Fruit fly (Drosophila melanogaster) whole organism, adult: ENCODE measurements around the gene ERR.

Experiments
- CG11617 ChIP-seq: fragments of 200-800 bp; sonication (Bioruptor generic); optimal IDR thresholded peaks from 2 replicates; lab custom pipeline; 2017; ENCODE audit warnings: mild to moderate bottlenecking, missing biosample characterization, missing genetic modification reagents, missing genetic modification characterization
- CG12768 ChIP-seq: fragments of 200-800 bp; sonication (Bioruptor generic); optimal IDR thresholded peaks from 2 replicates; lab custom pipeline; 2017; ENCODE audit warnings: missing biosample characterization, missing genetic modification characterization, mild to moderate bottlenecking, moderate library complexity, missing genetic modification reagents
- CG14711 ChIP-seq: fragments of 200-800 bp; sonication (Bioruptor generic); optimal IDR thresholded peaks from 2 replicates; lab custom pipeline; 2018; ENCODE audit warnings: missing biosample characterization, mild to moderate bottlenecking, missing genetic modification characterization, moderate library complexity
- CG1620 ChIP-seq: fragments of 200-800 bp; sonication (Bioruptor generic); optimal IDR thresholded peaks from 2 replicates; lab custom pipeline; 2016; ENCODE audit warnings: missing biosample characterization, missing genetic modification characterization
- CG33017 ChIP-seq: fragments of 200-800 bp; sonication (Bioruptor generic); optimal IDR thresholded peaks from 2 replicates; lab custom pipeline; 2018; ENCODE audit warnings: missing biosample characterization, mild to moderate bottlenecking, missing genetic modification characterization, moderate library complexity
- CG5204 ChIP-seq: fragments of 200-800 bp; sonication (Bioruptor generic); optimal IDR thresholded peaks from 2 replicates; lab custom pipeline; 2016; ENCODE audit warnings: missing biosample characterization, missing genetic modification characterization
- CG7045 ChIP-seq: fragments of 200-800 bp; sonication (Bioruptor generic); optimal IDR thresholded peaks from 2 replicates; lab custom pipeline; 2017; ENCODE audit warnings: missing biosample characterization, mild to moderate bottlenecking, missing genetic modification characterization
- CG7101 ChIP-seq: fragments of 200-800 bp; sonication (Bioruptor generic); optimal IDR thresholded peaks from 2 replicates; lab custom pipeline; 2018; ENCODE audit warnings: missing biosample characterization, mild to moderate bottlenecking, missing genetic modification characterization, moderate library complexity
- Clk ChIP-seq: fragments of 200-800 bp; sonication (Bioruptor generic); optimal IDR thresholded peaks from 2 replicates; lab custom pipeline; 2017; ENCODE audit warnings: missing biosample characterization, missing genetic modification characterization
- Crg-1 ChIP-seq: fragments of 200-800 bp; sonication (Bioruptor generic); optimal IDR thresholded peaks from 2 replicates; lab custom pipeline; 2016; ENCODE audit warnings: missing biosample characterization, missing genetic modification characterization
- Hr96 ChIP-seq: fragments of 200-800 bp; sonication (Bioruptor generic); optimal IDR thresholded peaks from 2 replicates; lab custom pipeline; 2016; ENCODE audit warnings: missing biosample characterization, missing genetic modification characterization
- Mnt ChIP-seq: fragments of 200-800 bp; sonication (Bioruptor generic); optimal IDR thresholded peaks from 2 replicates; lab custom pipeline; 2016; ENCODE audit warnings: missing biosample characterization, mild to moderate bottlenecking, missing genetic modification characterization
- bab1 ChIP-seq: fragments of 200-800 bp; sonication (Bioruptor generic); optimal IDR thresholded peaks from 3 replicates; lab custom pipeline; 2019; ENCODE audit warnings: missing biosample characterization, mild to moderate bottlenecking, missing genetic modification characterization, moderate library complexity
- cic ChIP-seq: fragments of 200-800 bp; sonication (Bioruptor generic); optimal IDR thresholded peaks from 2 replicates; lab custom pipeline; 2017; ENCODE audit warnings: missing biosample characterization, mild to moderate bottlenecking, missing genetic modification characterization, moderate library complexity
- cnc ChIP-seq, 2 experiments: fragments of >200 bp; optimal IDR thresholded peaks; 2 replicates each; lab custom pipeline; 2017
- kay ChIP-seq: fragments of 200-800 bp; sonication (Bioruptor generic); peaks from one replicate; lab custom pipeline; 2016; ENCODE audit warnings: missing biosample characterization, missing genetic modification characterization, borderline replicate concordance
- ovo ChIP-seq: fragments of 200-800 bp; sonication (Bioruptor generic); optimal IDR thresholded peaks from 2 replicates; lab custom pipeline; 2016; ENCODE audit warnings: missing biosample characterization, missing genetic modification characterization
- pad ChIP-seq: fragments of 200-800 bp; sonication (Bioruptor generic); optimal IDR thresholded peaks from 3 replicates; lab custom pipeline; 2017; ENCODE audit warnings: missing biosample characterization, missing genetic modification characterization, mild to moderate bottlenecking, moderate library complexity, missing genetic modification reagents
- tj ChIP-seq: fragments of 200-800 bp; sonication (Bioruptor generic); optimal IDR thresholded peaks from 3 replicates; lab custom pipeline; 2017; ENCODE audit warnings: missing biosample characterization, mild to moderate bottlenecking, missing genetic modification characterization, moderate library complexity
- toe ChIP-seq: fragments of 200-800 bp; sonication (Bioruptor generic); optimal IDR thresholded peaks from 2 replicates; lab custom pipeline; 2016; ENCODE audit warnings: missing biosample characterization, missing genetic modification characterization

The ERR gene

DNA sequence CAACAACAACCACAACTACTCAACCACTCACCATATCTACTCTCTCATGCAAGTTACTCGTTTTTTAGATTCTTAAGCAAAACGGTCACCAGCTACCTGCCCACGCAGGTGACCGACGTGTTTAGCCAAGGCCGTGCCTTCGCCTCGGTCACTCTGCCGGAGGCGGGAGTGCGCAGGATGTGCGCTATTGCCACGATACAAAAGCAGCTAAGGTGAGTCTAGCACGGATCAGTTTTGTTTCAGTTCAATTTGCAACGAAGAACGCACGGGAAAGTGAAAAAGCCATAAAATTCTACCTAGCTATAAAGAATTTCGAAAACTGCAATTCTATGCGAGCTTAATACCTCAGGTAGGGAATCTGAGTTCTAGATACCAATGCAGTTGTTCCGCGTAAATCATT, 2.8 kb upstream of the ERR start:
- no peak for TF ChIP-seq cic (GFP tag; lab: Kevin White, UChicago)
- no peak for TF ChIP-seq toe (GFP tag; lab: Kevin White, UChicago)
- no peak for TF ChIP-seq CG5204 (GFP tag; lab: Kevin White, UChicago)
- no peak for TF ChIP-seq CG12768 (GFP tag; lab: Kevin White, UChicago)
- no peak for TF ChIP-seq CG1620 (GFP tag; lab: Kevin White, UChicago)
- TF ChIP-seq Crg-1 (GFP tag; lab: Kevin White, UChicago), result no peak
- TF ChIP-seq cnc (optimal IDR thresholded peaks at IDR 0.05; lab: Kevin White, UChicago), result no peak
- TF ChIP-seq pad (GFP tag; lab: Kevin White, UChicago), result no peak
- TF ChIP-seq CG14711, result no peak
- TF ChIP-seq Mnt (GFP tag; lab: Kevin White, UChicago), result no peak
- no peak for TF ChIP-seq tj

DNA sequence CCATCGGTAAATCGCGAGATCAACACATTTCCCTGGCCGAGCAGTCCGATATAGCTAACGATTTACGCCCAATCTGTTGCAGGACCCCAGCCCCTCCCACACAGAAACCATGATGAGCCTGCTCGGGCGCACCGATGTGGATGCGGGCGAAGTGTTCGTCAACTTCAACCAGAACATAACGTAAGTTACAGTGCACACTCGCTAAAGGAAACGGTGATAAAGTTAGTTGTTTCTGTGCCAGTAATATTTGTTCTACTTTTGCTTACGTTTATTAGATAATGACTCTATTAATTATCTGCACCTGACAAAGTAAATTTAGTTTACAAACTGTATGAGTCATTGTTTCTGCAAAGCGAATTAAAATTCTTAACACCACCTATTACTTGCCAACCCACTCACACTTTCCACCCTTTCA, 933 bp upstream of the ERR start:
- TF ChIP-seq Hr96 (GFP tag; lab: Kevin White, UChicago), result no peak
- TF ChIP-seq Crg-1 (GFP tag; lab: Kevin White, UChicago), result no peak
- no peak for TF ChIP-seq CG7101 (tag; lab: Kevin White, UChicago)
- no peak for TF ChIP-seq cnc (optimal IDR thresholded peaks at IDR 0.05; lab: Kevin White, UChicago)
- no peak for TF ChIP-seq Mnt (GFP tag; lab: Kevin White, UChicago)
- no peak for TF ChIP-seq toe (GFP tag; lab: Kevin White, UChicago)
- no peak for TF ChIP-seq bab1 (GFP tag; lab: Kevin White, UChicago)
- no peak for TF ChIP-seq cic (GFP tag; lab: Kevin White, UChicago)
- no peak for TF ChIP-seq Clk (GFP tag; lab: Kevin White, UChicago)
- TF ChIP-seq CG14711, result no peak
- no peak for TF ChIP-seq CG1620 (GFP tag; lab: Kevin White, UChicago)
- TF ChIP-seq CG33017 (tag; lab: Kevin White, UChicago), result no peak

DNA sequence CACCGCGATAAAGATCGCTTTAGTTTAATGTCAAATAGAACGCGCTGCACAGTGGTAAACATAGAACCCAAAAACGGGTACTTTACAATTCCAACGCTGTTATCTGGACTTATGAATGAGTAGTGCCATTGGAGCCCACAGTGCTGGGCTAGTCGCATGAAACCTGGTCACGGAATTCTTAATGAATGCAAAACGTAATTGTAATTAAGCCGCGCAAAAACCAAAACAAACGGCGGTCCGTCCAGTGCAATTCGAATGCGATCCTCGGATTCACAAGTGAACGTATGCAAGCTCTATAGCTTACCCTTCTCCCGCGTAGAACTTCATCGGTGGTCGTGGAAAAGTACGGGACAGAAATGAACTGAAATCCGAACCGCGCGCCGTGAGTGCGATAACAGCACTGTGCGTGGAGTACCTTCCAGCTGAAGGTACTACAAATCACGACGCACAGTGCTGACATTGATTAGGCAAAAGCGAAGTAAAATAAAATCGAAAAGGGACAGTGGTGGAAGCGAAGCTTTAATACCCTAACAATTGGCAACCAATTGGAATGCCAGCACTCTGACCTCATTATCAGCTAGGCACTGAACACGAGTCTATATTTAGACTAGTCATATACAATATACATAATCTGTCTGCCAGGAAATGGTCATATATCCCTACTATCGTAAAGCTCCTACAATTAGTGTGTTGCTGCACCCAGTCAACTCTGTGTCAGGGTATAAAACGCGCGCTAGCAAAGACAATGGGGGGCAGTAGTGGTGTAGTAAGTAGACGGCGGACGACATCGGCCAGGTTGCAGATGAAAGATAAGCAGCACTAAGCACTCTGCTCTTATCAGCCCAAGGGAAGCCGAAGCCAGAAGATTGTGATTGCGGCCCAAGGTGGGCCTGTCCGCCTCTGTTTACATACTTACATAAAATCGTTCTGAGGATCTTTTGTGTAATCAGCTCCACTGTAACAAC, 926 bp downstream of the ERR start:
- TF ChIP-seq CG33017 (tag; lab: Kevin White, UChicago), result peak; percentile 60
- TF ChIP-seq CG7101 (tag; lab: Kevin White, UChicago), result peak; percentile 40
- peak; percentile 24 for TF ChIP-seq Crg-1 (GFP tag; lab: Kevin White, UChicago)
- no peak for TF ChIP-seq toe (GFP tag; lab: Kevin White, UChicago)
- peak; percentile 27 for TF ChIP-seq CG7045 (GFP tag; lab: Kevin White, UChicago)
- TF ChIP-seq cic (GFP tag; lab: Kevin White, UChicago), result peak; percentile 94
- peak; percentile 20 for TF ChIP-seq pad (GFP tag; lab: Kevin White, UChicago)
- TF ChIP-seq ovo (GFP tag; lab: Kevin White, UChicago), result no peak
- peak; percentile 37 for TF ChIP-seq Mnt (GFP tag; lab: Kevin White, UChicago)
- TF ChIP-seq CG1620 (GFP tag; lab: Kevin White, UChicago), result peak; percentile 28
- no peak for TF ChIP-seq CG5204 (GFP tag; lab: Kevin White, UChicago)
- no peak for TF ChIP-seq kay (GFP tag; lab: Kevin White, UChicago)
- TF ChIP-seq Hr96 (GFP tag; lab: Kevin White, UChicago), result peak; percentile 73
- peak; percentile 15 for TF ChIP-seq Clk (GFP tag; lab: Kevin White, UChicago)
- TF ChIP-seq CG12768 (GFP tag; lab: Kevin White, UChicago), result peak; percentile 70
- no peak for TF ChIP-seq cnc (optimal IDR thresholded peaks at IDR 0.05; lab: Kevin White, UChicago)
- TF ChIP-seq bab1 (GFP tag; lab: Kevin White, UChicago), result peak; percentile 5
- peak; percentile 20 for TF ChIP-seq CG14711
- peak; percentile 81 for TF ChIP-seq CG11617 (GFP tag; lab: Kevin White, UChicago)
- TF ChIP-seq tj, result peak; percentile 55

DNA sequence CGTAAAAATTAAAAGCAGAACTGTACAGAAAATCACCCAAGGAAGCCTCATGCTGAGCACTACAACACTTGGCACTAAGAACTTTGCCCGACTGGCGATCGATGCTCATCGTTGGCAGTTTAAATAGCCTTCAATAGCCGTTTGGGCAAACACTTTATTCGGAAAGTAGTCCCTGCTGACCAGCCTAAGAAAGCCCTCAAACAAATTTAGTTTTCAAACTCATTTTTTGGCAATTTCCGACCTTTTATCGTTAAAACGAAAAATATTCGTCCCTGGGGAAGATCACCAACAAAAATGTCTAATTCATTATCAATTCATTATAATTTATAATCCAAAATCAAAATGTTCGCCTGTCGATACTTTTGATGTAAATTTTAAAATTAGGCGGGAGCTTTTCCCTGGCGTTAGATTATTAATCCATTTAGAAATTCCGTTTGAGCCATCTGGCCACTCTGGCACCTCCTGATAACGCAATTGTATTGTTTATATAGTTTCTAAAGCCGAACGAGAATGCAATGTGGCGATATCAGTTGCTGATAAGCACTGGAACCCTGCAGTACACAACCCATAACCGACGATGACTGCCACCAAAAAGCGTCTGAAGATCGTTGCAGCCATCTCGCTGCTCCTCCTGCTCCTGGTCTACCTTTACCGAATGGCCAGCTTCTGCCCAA, 5.9 kb downstream of the ERR start, which contains the start of the genes mthl7 and Uxs:
TSS of gene mthl7 (minus strand) at position 51 of the 674 bp plus-strand sequence.
TSS of gene Uxs (plus strand) at position 460 of the 674 bp plus-strand sequence.
- no peak for TF ChIP-seq CG1620 (GFP tag; lab: Kevin White, UChicago)
- TF ChIP-seq bab1 (GFP tag; lab: Kevin White, UChicago), result peak; percentile 32
- no peak for TF ChIP-seq CG33017 (tag; lab: Kevin White, UChicago)
- no peak for TF ChIP-seq ovo (GFP tag; lab: Kevin White, UChicago)
- no peak for TF ChIP-seq Hr96 (GFP tag; lab: Kevin White, UChicago)
- TF ChIP-seq Mnt (GFP tag; lab: Kevin White, UChicago), result peak; percentile 53
- no peak for TF ChIP-seq tj
- no peak for TF ChIP-seq CG7101 (tag; lab: Kevin White, UChicago)
- no peak for TF ChIP-seq CG12768 (GFP tag; lab: Kevin White, UChicago)
- TF ChIP-seq CG7045 (GFP tag; lab: Kevin White, UChicago), result no peak
- TF ChIP-seq cic (GFP tag; lab: Kevin White, UChicago), result peak; percentile 84
- TF ChIP-seq CG14711, result peak; percentile 4
- TF ChIP-seq Crg-1 (GFP tag; lab: Kevin White, UChicago), result no peak
